Worm (Caenorhabditis elegans): ENCODE results near the gene twk-25.

DNA sequence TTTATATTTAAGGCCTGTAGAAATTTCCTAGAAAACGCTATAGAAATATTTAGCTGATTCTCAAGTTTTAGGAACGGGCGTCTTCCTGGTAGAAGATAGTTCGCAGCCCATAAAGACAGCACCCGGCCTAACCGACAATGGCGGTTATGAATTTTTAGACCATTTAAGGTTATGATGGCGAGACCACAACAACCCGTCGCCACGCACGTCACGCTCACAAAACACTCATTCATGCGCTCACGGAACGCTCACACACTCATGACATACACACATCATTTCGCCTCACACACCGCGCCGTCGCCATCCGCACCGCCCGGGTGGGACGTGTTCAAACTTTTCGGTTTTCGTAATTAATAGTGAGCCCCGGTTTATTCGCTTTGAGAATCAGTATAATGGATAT, 19.2 kb downstream of the twk-25 start:
- TF ChIP-seq madf-3 (GFP tag; IDR thresholded peaks at IDR 0.05), result no peak
- no peak for TF ChIP-seq B0336.3 (GFP tag; IDR thresholded peaks at IDR 0.05)
- TF ChIP-seq lin-54 (GFP tag; optimal IDR thresholded peaks at IDR 0.05), result no peak
- no peak for TF ChIP-seq snpc-4 (GFP tag; optimal IDR thresholded peaks at IDR 0.05)
- no peak for TF ChIP-seq snpc-4 (tag; optimal IDR thresholded peaks at IDR 0.05)
- TF ChIP-seq unc-62 (GFP tag; optimal IDR thresholded peaks at IDR 0.05), result no peak
- TF ChIP-seq ztf-6 (GFP tag; IDR thresholded peaks at IDR 0.05), result no peak
- no peak for TF ChIP-seq him-1 (tag; optimal IDR thresholded peaks at IDR 0.05)
- no peak for TF ChIP-seq efl-1 (GFP tag; optimal IDR thresholded peaks at IDR 0.05)
- TF ChIP-seq F39B2.1 (GFP tag; IDR thresholded peaks at IDR 0.05), result no peak
- TF ChIP-seq nhr-80 (tag; optimal IDR thresholded peaks at IDR 0.05), result no peak
- no peak for TF ChIP-seq unc-130 (GFP tag; optimal IDR thresholded peaks at IDR 0.05)
- TF ChIP-seq ekl-4 (GFP tag; IDR thresholded peaks at IDR 0.05), result 0 out of 2 replicates have a peak, but pooled peaks have one; percentile 9

Data from whole organism, young adult.